Worm (Caenorhabditis elegans): ENCODE results near the gene C18D4.3.

Gene C18D4.3

DNA sequence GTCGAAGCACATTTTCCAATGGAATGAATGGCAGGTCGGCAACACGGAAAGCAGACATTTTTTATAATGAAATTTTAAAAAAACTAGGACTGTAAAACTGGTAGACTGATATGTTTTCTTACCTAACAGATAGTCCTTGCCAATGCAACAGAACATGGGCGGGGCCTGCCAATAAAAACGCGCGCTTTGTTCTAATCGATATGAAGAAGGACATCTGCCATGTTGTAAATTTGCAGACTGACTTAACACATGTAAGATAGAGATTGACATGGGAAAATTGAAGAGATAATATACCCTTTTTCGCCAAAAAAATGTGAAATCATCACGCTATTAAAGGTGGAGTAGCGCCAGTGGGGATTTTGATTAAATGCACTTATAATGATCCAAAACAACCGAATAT lies 20.2 kb upstream of the C18D4.3 start, which contains the start of gene C38D9.8:
Gene C38D9.8, minus strand, starts transcription at position 101 of the 400 bp plus-strand sequence.
- TF ChIP-seq hlh-1 (tag; optimal IDR thresholded peaks at IDR 0.05) = no peak
- TF ChIP-seq unc-39 (tag; optimal IDR thresholded peaks at IDR 0.05) = no peak
- TF ChIP-seq zip-8 (tag; optimal IDR thresholded peaks at IDR 0.05) = no peak
- TF ChIP-seq sem-2 (GFP tag; optimal IDR thresholded peaks at IDR 0.05) = no peak
- no peak for TF ChIP-seq ceh-39 (tag; optimal IDR thresholded peaks at IDR 0.05)
- TF ChIP-seq nhr-12 (tag; optimal IDR thresholded peaks at IDR 0.05) = no peak
- TF ChIP-seq M03D4.4 (tag; optimal IDR thresholded peaks at IDR 0.05) = no peak
- TF ChIP-seq lin-13 (tag; optimal IDR thresholded peaks at IDR 0.05) = no peak
- no peak for TF ChIP-seq unc-120 (tag; optimal IDR thresholded peaks at IDR 0.05; ENCODE audit: poor library complexity, severe bottlenecking)
- no peak for TF ChIP-seq ceh-43 (GFP tag; optimal IDR thresholded peaks at IDR 0.05)

ce11 chrV:17551396-17551795 lies 18.8 kb upstream of the C18D4.3 start:
- TF ChIP-seq nhr-2 (tag; optimal IDR thresholded peaks at IDR 0.05) = no peak
- no peak for TF ChIP-seq nhr-28 (tag; optimal IDR thresholded peaks at IDR 0.05)
- no peak for TF ChIP-seq sptf-1 (tag; optimal IDR thresholded peaks at IDR 0.05)
- TF ChIP-seq cnd-1 (tag; optimal IDR thresholded peaks at IDR 0.05) = no peak
- TF ChIP-seq pha-4 (tag; optimal IDR thresholded peaks at IDR 0.05) = no peak
- no peak for TF ChIP-seq blmp-1 (tag; optimal IDR thresholded peaks at IDR 0.05)
- TF ChIP-seq ces-1 (GFP tag; optimal IDR thresholded peaks at IDR 0.05) = no peak
- no peak for TF ChIP-seq unc-120 (tag; optimal IDR thresholded peaks at IDR 0.05; ENCODE audit: poor library complexity, severe bottlenecking)
- TF ChIP-seq lsy-2 (tag; optimal IDR thresholded peaks at IDR 0.05) = no peak
- no peak for TF ChIP-seq ztf-11 (tag; optimal IDR thresholded peaks at IDR 0.05)
- no peak for TF ChIP-seq mep-1 (tag; optimal IDR thresholded peaks at IDR 0.05)
- TF ChIP-seq elt-3 (tag; optimal IDR thresholded peaks at IDR 0.05) = no peak
- no peak for TF ChIP-seq zip-8 (tag; optimal IDR thresholded peaks at IDR 0.05)
- no peak for TF ChIP-seq lin-32 (GFP tag; optimal IDR thresholded peaks at IDR 0.05)
- TF ChIP-seq tbx-8 (GFP tag; optimal IDR thresholded peaks at IDR 0.05) = no peak
- no peak for TF ChIP-seq hlh-1 (tag; optimal IDR thresholded peaks at IDR 0.05)
- no peak for TF ChIP-seq ceh-43 (GFP tag; optimal IDR thresholded peaks at IDR 0.05)
- TF ChIP-seq elt-1 (tag; optimal IDR thresholded peaks at IDR 0.05; ENCODE audit: borderline replicate concordance, insufficient read depth) = no peak

DNA sequence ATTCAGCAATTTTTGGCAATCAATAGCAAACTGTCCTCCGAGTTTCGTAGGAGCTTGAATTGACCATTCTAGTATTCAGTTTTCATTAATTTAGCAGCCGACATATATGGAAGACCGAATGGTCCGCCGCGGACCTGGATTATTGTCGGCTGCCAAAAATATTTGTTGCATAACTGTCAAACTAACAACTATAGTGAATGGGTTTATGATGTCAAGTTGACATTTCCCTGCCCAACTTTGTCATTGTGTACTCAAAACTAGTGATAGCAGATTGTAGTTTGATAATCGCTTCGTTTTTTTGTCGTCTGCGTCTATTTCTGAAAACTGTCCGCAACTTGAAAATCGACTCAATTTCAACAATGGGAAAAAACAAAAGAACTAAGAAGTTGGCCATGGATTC lies 16.8 kb upstream of the C18D4.3 start, which contains the start of gene fbxa-176:
Gene fbxa-176, plus strand, starts transcription at position 314 of the 400 bp plus-strand sequence.
- TF ChIP-seq bed-3 (GFP tag; optimal IDR thresholded peaks at IDR 0.05) (no peak), ceh-83 (GFP tag; optimal IDR thresholded peaks at IDR 0.05) (no peak), sptf-1 (tag; optimal IDR thresholded peaks at IDR 0.05) (no peak), zip-8 (tag; optimal IDR thresholded peaks at IDR 0.05) (no peak), snpc-4 (tag; optimal IDR thresholded peaks at IDR 0.05) (no peak), nhr-76 (tag; optimal IDR thresholded peaks at IDR 0.05) (no peak), ceh-39 (tag; optimal IDR thresholded peaks at IDR 0.05) (no peak), mls-2 (tag; optimal IDR thresholded peaks at IDR 0.05) (no peak), nhr-237 (tag; optimal IDR thresholded peaks at IDR 0.05) (no peak), flh-1 (GFP tag; optimal IDR thresholded peaks at IDR 0.05) (no peak), M03D4.4 (tag; optimal IDR thresholded peaks at IDR 0.05) (no peak), pha-4 (tag; optimal IDR thresholded peaks at IDR 0.05) (no peak), blmp-1 (tag; optimal IDR thresholded peaks at IDR 0.05) (no peak), hlh-1 (tag; optimal IDR thresholded peaks at IDR 0.05) (no peak), elt-1 (tag; optimal IDR thresholded peaks at IDR 0.05; ENCODE audit: borderline replicate concordance, insufficient read depth) (no peak), ceh-43 (GFP tag; optimal IDR thresholded peaks at IDR 0.05) (no peak)

DNA sequence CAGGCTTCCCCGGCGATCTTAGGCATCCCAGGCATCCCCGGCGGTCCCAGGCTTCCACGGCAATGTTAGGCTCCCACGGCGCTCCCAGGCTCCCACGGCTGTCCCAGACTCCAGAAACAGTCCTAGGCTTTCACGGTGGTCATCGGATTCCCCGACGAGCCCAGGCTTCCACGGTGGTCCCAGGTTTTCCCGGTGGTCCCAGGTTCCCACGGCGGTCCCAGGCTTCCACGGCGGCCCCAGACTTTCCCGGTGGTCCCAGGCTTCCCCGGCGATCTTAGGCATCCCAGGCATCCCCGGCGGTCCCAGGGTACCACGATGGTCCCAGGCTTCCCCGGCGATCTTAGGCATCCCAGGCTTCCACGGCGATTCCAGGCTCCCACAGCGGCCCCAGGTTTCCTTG lies 16.0 kb upstream of the C18D4.3 start:
- TF ChIP-seq lsy-2 (tag; optimal IDR thresholded peaks at IDR 0.05) (no peak), unc-62 (GFP tag; optimal IDR thresholded peaks at IDR 0.05) (no peak), snpc-4 (tag; optimal IDR thresholded peaks at IDR 0.05) (no peak), unc-120 (tag; optimal IDR thresholded peaks at IDR 0.05; ENCODE audit: poor library complexity, severe bottlenecking) (no peak)

DNA sequence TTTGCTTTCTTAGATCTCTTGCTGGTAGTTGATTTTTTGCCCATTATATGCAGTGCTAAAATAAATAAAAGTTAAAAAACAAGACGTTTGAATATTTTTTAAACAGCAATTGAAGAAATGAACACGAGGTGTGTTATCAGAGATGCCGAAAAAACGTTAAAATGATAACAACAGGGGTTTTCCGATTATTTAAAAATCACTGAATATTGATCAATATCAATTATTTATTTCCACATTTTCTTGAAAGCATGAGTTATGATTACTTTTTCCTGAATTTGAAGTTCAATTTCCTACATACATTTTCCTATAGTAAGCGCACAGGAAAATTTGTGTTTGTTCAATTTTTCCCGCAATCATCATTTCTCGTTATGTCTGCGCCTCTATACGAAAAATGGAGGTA lies 14.3 kb upstream of the C18D4.3 start:
- no peak for TF ChIP-seq sptf-1 (tag; optimal IDR thresholded peaks at IDR 0.05)
- no peak for TF ChIP-seq tbx-8 (GFP tag; optimal IDR thresholded peaks at IDR 0.05)
- no peak for TF ChIP-seq M03D4.4 (tag; optimal IDR thresholded peaks at IDR 0.05)
- TF ChIP-seq flh-1 (GFP tag; optimal IDR thresholded peaks at IDR 0.05) = no peak
- no peak for TF ChIP-seq mls-2 (tag; optimal IDR thresholded peaks at IDR 0.05)
- no peak for TF ChIP-seq lin-32 (GFP tag; optimal IDR thresholded peaks at IDR 0.05)
- no peak for TF ChIP-seq nhr-12 (tag; optimal IDR thresholded peaks at IDR 0.05)
- no peak for TF ChIP-seq hlh-1 (tag; optimal IDR thresholded peaks at IDR 0.05)
- no peak for TF ChIP-seq mab-5 (tag; optimal IDR thresholded peaks at IDR 0.05)
- no peak for TF ChIP-seq cnd-1 (tag; optimal IDR thresholded peaks at IDR 0.05)
- no peak for TF ChIP-seq unc-39 (tag; optimal IDR thresholded peaks at IDR 0.05)
- TF ChIP-seq blmp-1 (tag; optimal IDR thresholded peaks at IDR 0.05) = no peak
- no peak for TF ChIP-seq ham-2 (GFP tag; optimal IDR thresholded peaks at IDR 0.05)
- no peak for TF ChIP-seq nhr-2 (tag; optimal IDR thresholded peaks at IDR 0.05)
- no peak for TF ChIP-seq nhr-28 (tag; optimal IDR thresholded peaks at IDR 0.05)
- no peak for TF ChIP-seq zip-8 (tag; optimal IDR thresholded peaks at IDR 0.05)
- TF ChIP-seq nhr-237 (tag; optimal IDR thresholded peaks at IDR 0.05) = no peak
- TF ChIP-seq snpc-4 (tag; optimal IDR thresholded peaks at IDR 0.05) = no peak
